Worm (Caenorhabditis elegans) whole organism, mixed stage, embryonic: ENCODE data around the gene Y34F4.3.

Experiments
- elt-1 ChIP-seq: sonication (generic microtip); optimal IDR thresholded peaks from 2 replicates; lab custom pipeline; 2017; ENCODE audit warnings: missing genetic modification characterization, mild to moderate bottlenecking, missing compliant biosample characterization, antibody characterized with exemption, moderate library complexity, borderline replicate concordance; ENCODE audit not compliant: insufficient read depth
- lin-13 ChIP-seq: fragments of 150-350 bp; optimal IDR thresholded peaks from 2 replicates; lab custom pipeline; 2014; ENCODE audit warnings: missing biosample characterization, missing genetic modification characterization
- mep-1 ChIP-seq: fragments of 150-350 bp; optimal IDR thresholded peaks from 2 replicates; lab custom pipeline; 2017; ENCODE audit warnings: missing biosample characterization, missing genetic modification reagents, missing genetic modification characterization, inconsistent platforms
- nhr-237 ChIP-seq: fragments of 150-350 bp; optimal IDR thresholded peaks from 2 replicates; lab custom pipeline; 2014; ENCODE audit warnings: missing biosample characterization, missing genetic modification characterization
- nhr-76 ChIP-seq: sonication (generic microtip); optimal IDR thresholded peaks from 2 replicates; lab custom pipeline; 2017; ENCODE audit warnings: missing biosample characterization, missing genetic modification characterization
- snpc-4 ChIP-seq: fragments of 150-350 bp; optimal IDR thresholded peaks from 2 replicates; lab custom pipeline; 2014; ENCODE audit warnings: missing biosample characterization, missing genetic modification characterization
- sptf-1 ChIP-seq: sonication (generic microtip); optimal IDR thresholded peaks from 2 replicates; lab custom pipeline; 2017; ENCODE audit warnings: mild to moderate bottlenecking, missing genetic modification characterization, moderate library complexity, missing compliant biosample characterization
- unc-120 ChIP-seq: sonication (generic microtip); optimal IDR thresholded peaks from 2 replicates; lab custom pipeline; 2017; ENCODE audit warnings: missing genetic modification characterization, missing compliant biosample characterization; ENCODE audit not compliant: poor library complexity, severe bottlenecking

DNA sequence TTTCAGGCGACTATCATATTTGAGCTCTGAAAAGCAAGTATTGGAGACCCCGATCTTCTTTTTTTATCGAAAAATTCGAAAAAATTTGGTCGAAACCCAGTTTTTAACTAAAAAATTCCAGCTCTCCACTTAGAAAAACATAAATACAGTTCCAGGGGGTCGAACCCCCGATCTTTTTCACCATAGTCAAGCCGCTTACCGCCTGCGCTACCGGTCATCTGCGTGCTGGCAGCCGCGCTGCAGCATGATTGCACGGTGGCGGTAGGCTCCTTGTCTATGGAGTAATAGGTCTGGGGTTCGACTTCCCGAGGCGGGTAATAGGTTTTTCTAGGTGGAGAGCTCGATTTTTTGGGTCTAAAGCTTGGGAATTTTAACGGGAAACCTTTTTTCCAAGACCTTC lies 6.2 kb downstream of the Y34F4.3 start, which contains the start of gene clc-24:
- TF ChIP-seq nhr-237 (tag; lab: Kevin White, UChicago) (no peak), mep-1 (no peak), lin-13 (tag; lab: Kevin White, UChicago) (no peak), nhr-76 (tag; lab: Kevin White, UChicago) (no peak), unc-120 (tag; lab: Kevin White, UChicago) (no peak), elt-1 (tag; lab: Kevin White, UChicago) (no peak), sptf-1 (tag; lab: Kevin White, UChicago) (no peak), snpc-4 (no peak)
